Worm (Caenorhabditis elegans): ENCODE measurements around the gene lact-1.

The lact-1 gene

DNA sequence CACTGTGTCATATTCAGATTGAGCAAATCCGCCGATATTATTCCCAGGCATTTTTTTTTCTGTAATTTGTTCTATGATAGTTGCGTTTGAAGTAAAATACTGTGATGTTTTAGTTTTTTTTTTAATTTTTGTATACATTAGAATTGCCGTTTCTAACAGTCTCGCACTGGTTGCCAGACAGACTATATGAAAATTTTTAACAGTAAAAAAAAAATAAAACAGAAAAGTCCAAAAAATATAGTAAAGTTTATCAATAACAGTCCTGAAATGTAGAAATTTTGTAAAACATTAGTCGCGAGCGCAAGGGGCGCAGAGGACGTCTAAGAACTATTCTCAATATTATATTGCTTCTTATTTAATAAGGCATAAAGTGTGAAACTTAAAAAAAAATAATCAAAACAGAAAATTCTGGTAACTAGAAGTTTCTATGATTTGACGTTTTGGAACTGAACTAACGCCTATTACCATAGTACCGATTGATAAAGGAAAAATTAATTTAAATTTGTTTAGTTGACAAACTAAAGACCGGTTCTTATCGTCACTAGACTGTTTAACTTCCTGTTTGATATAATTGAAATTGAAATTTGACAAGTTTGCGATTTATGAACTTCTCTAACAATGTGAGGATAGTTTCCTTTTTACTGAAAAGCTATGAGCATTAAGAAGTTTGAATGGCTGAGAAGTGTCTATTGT, at the start of gene lact-1:
TSS of gene lact-1 (minus strand) at position 51 of the 693 bp plus-strand sequence.
- TF ChIP-seq flt-1 (GFP tag; IDR thresholded peaks at IDR 0.05), result no peak
- no peak for TF ChIP-seq ref-1 (GFP tag; conservative IDR thresholded peaks at IDR 0.05)
- no peak for TF ChIP-seq ztf-29 (GFP tag; IDR thresholded peaks at IDR 0.05)
- TF ChIP-seq T22C8.4 (GFP tag; IDR thresholded peaks at IDR 0.05), result no peak
- no peak for TF ChIP-seq med-1 (GFP tag; optimal IDR thresholded peaks at IDR 0.05; ENCODE audit: insufficient read depth)
- no peak for TF ChIP-seq ztf-23 (GFP tag; IDR thresholded peaks at IDR 0.05)

DNA sequence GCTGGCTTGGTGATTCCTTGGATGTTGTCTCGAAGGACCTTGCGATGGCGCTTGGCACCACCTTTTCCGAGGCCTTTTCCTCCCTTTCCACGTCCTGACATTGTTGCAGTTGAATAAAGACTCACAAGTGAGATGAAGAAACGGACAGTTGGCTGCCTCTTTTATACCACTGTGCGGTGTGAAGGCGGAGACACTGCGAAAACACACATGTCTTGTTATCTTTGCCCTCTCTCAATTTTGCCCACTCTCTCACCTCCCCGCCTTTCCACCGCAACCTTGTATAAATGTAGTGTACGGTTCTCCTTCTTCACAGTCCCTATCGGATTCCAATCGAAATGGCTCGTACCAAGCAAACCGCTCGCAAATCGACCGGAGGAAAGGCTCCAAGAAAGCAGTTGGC, 49.6 kb upstream of the lact-1 start, which contains the start of the genes his-38 and his-40:
TSS of gene his-38 (minus strand) at position 101 of the 400 bp plus-strand sequence.
TSS of gene his-40 (plus strand) at position 336 of the 400 bp plus-strand sequence.
- TF ChIP-seq ztf-29 (GFP tag; IDR thresholded peaks at IDR 0.05) (no peak), ref-1 (GFP tag; conservative IDR thresholded peaks at IDR 0.05) (no peak), med-1 (GFP tag; optimal IDR thresholded peaks at IDR 0.05; ENCODE audit: insufficient read depth) (no peak), tab-1 (GFP tag; IDR thresholded peaks at IDR 0.05) (no peak), flt-1 (GFP tag; IDR thresholded peaks at IDR 0.05) (peak; percentile 67; the same call in 1 of the 2 replicates), cog-1 (tag; optimal IDR thresholded peaks at IDR 0.05) (no peak), klf-2 (GFP tag; conservative IDR thresholded peaks at IDR 0.05) (no peak), T22C8.4 (GFP tag; IDR thresholded peaks at IDR 0.05) (no peak)

DNA sequence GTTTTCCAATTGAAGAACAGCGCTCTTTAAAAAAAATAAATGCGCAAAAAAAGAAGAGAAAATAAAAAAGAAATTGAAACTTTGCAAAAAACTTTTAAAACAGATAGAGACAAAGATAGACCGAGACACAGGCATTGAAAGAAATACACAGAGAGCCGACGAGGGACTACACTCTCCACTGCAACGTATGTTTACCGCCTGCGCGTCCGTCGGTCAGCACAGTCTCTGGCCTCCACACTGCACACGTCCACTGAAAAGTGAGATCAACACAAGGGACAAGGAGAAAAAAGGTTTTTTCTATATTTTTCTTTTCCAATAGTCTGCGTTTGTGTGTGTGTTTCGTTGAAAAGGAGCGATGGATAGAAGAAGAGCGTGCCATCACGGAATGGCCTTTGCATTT, 46.3 kb upstream of the lact-1 start:
- TF ChIP-seq flt-1 (GFP tag; IDR thresholded peaks at IDR 0.05), result no peak
- TF ChIP-seq T22C8.4 (GFP tag; IDR thresholded peaks at IDR 0.05), result no peak
- TF ChIP-seq ref-1 (GFP tag; conservative IDR thresholded peaks at IDR 0.05), result no peak
- TF ChIP-seq tab-1 (GFP tag; IDR thresholded peaks at IDR 0.05), result no peak
- TF ChIP-seq ztf-29 (GFP tag; IDR thresholded peaks at IDR 0.05), result no peak
- TF ChIP-seq klf-2 (GFP tag; conservative IDR thresholded peaks at IDR 0.05), result no peak
- TF ChIP-seq cog-1 (tag; optimal IDR thresholded peaks at IDR 0.05), result no peak
- TF ChIP-seq ztf-23 (GFP tag; IDR thresholded peaks at IDR 0.05), result no peak
- no peak for TF ChIP-seq med-1 (GFP tag; optimal IDR thresholded peaks at IDR 0.05; ENCODE audit: insufficient read depth)

- TF ChIP-seq T22C8.4 (GFP tag; IDR thresholded peaks at IDR 0.05) (no peak), ref-1 (GFP tag; conservative IDR thresholded peaks at IDR 0.05) (no peak), ztf-23 (GFP tag; IDR thresholded peaks at IDR 0.05) (no peak), med-1 (GFP tag; optimal IDR thresholded peaks at IDR 0.05; ENCODE audit: insufficient read depth) (no peak), ztf-29 (GFP tag; IDR thresholded peaks at IDR 0.05) (no peak), klf-2 (GFP tag; conservative IDR thresholded peaks at IDR 0.05) (no peak), cog-1 (tag; optimal IDR thresholded peaks at IDR 0.05) (no peak), flt-1 (GFP tag; IDR thresholded peaks at IDR 0.05) (no peak), tab-1 (GFP tag; IDR thresholded peaks at IDR 0.05) (no peak)
These were observed 45.5 kb upstream of the lact-1 start, which contains the start of gene sur-5 for ce11 chrX:7305520-7306186. Gene sur-5, minus strand, starts transcription at chrX:7305570.

ce11 chrX:7303115-7303514, 42.9 kb upstream of the lact-1 start:
- TF ChIP-seq flt-1 (GFP tag; IDR thresholded peaks at IDR 0.05) (no peak), cog-1 (tag; optimal IDR thresholded peaks at IDR 0.05) (no peak), klf-2 (GFP tag; conservative IDR thresholded peaks at IDR 0.05) (no peak), ztf-23 (GFP tag; IDR thresholded peaks at IDR 0.05) (no peak), ztf-29 (GFP tag; IDR thresholded peaks at IDR 0.05) (no peak), ref-1 (GFP tag; conservative IDR thresholded peaks at IDR 0.05) (no peak), tab-1 (GFP tag; IDR thresholded peaks at IDR 0.05) (no peak), med-1 (GFP tag; optimal IDR thresholded peaks at IDR 0.05; ENCODE audit: insufficient read depth) (no peak), T22C8.4 (GFP tag; IDR thresholded peaks at IDR 0.05) (no peak)

DNA sequence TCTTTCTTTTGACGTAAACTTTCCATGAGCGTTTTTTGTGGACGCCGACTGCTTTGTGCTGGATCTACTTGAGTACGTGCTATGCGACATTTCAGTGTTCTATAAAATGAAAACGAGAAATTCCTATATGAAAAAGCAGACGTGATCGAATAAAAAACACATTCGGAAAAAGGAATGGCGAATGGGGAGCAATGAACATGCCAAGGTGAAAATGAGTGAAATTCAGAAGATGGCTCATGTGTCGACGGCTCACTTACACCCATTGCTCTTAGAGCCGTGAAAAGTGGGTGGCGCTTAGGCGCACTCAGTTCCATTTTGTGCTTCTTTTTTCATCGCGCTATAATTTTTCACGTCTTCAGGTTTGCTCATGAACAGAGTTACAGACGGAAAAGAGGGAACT, 38.5 kb upstream of the lact-1 start, which contains the start of gene K03A1.4:
TSS of gene K03A1.4 (minus strand) at position 101 of the 400 bp plus-strand sequence.
- TF ChIP-seq klf-2 (GFP tag; conservative IDR thresholded peaks at IDR 0.05) (no peak), tab-1 (GFP tag; IDR thresholded peaks at IDR 0.05) (no peak), ztf-23 (GFP tag; IDR thresholded peaks at IDR 0.05) (no peak), med-1 (GFP tag; optimal IDR thresholded peaks at IDR 0.05; ENCODE audit: insufficient read depth) (no peak), ref-1 (GFP tag; conservative IDR thresholded peaks at IDR 0.05) (no peak), cog-1 (tag; optimal IDR thresholded peaks at IDR 0.05) (no peak), flt-1 (GFP tag; IDR thresholded peaks at IDR 0.05) (no peak), T22C8.4 (GFP tag; IDR thresholded peaks at IDR 0.05) (no peak), ztf-29 (GFP tag; IDR thresholded peaks at IDR 0.05) (no peak)

ce11 chrX:7296310-7296709, 36.1 kb upstream of the lact-1 start:
- no peak for TF ChIP-seq ztf-29 (GFP tag; IDR thresholded peaks at IDR 0.05)
- TF ChIP-seq T22C8.4 (GFP tag; IDR thresholded peaks at IDR 0.05), result no peak
- no peak for TF ChIP-seq med-1 (GFP tag; optimal IDR thresholded peaks at IDR 0.05; ENCODE audit: insufficient read depth)
- TF ChIP-seq cog-1 (tag; optimal IDR thresholded peaks at IDR 0.05), result no peak
- TF ChIP-seq klf-2 (GFP tag; conservative IDR thresholded peaks at IDR 0.05), result no peak
- TF ChIP-seq ztf-23 (GFP tag; IDR thresholded peaks at IDR 0.05), result no peak
- TF ChIP-seq flt-1 (GFP tag; IDR thresholded peaks at IDR 0.05), result no peak
- TF ChIP-seq tab-1 (GFP tag; IDR thresholded peaks at IDR 0.05), result no peak

DNA sequence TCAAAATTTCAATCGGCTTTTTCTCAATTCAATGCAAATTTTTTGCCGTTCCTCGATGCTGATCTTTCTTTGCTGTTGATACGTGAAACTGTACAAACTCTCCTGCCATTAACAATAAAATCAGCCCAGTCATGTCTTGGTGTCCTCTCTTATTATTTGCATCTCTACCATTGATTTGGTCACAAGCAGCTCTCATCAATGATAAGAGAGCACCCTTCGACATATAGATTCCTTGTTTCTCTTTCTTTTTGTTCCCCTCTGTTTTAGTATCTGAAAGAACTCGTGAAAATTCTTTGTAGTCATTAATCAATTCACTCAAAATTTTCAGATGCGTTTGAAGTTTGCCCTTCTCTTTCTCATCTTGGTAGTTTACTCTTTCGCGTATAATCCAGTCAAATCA, 31.6 kb upstream of the lact-1 start, which contains the start of gene lron-7:
TSS of gene lron-7 (plus strand) at position 323 of the 400 bp plus-strand sequence.
- TF ChIP-seq ref-1 (GFP tag; conservative IDR thresholded peaks at IDR 0.05) (no peak), T22C8.4 (GFP tag; IDR thresholded peaks at IDR 0.05) (no peak), med-1 (GFP tag; optimal IDR thresholded peaks at IDR 0.05; ENCODE audit: insufficient read depth) (no peak), tab-1 (GFP tag; IDR thresholded peaks at IDR 0.05) (no peak), klf-2 (GFP tag; conservative IDR thresholded peaks at IDR 0.05) (no peak), cog-1 (tag; optimal IDR thresholded peaks at IDR 0.05) (no peak), flt-1 (GFP tag; IDR thresholded peaks at IDR 0.05) (no peak), ztf-23 (GFP tag; IDR thresholded peaks at IDR 0.05) (no peak), ztf-29 (GFP tag; IDR thresholded peaks at IDR 0.05) (no peak)
